Fruit fly (Drosophila melanogaster) whole organism, embryonic: ENCODE data around the gene CG6126.
A peak's percentile ranks its signal among the peaks of the same experiment; 100 is the strongest.

Experiments used
- CG16813 ChIP-seq: fragments of 200-800 bp; sonication (Bioruptor generic); IDR thresholded peaks from 3 replicates; pipeline ENCODE4 v1.3.6; 2022; ENCODE audit warnings: missing biosample characterization, missing genetic modification characterization; ENCODE audit not compliant: partially characterized antibody
- CG18262 ChIP-seq: fragments of 200-800 bp; optimal IDR thresholded peaks from 3 replicates; lab custom pipeline; 2019; ENCODE audit warnings: missing biosample characterization, mild to moderate bottlenecking, missing genetic modification characterization, moderate library complexity
- CG18599 ChIP-seq: fragments of 200-800 bp; sonication (Bioruptor generic); optimal IDR thresholded peaks from 3 replicates; lab custom pipeline; 2017; ENCODE audit warnings: missing biosample characterization, missing genetic modification characterization, mild to moderate bottlenecking, moderate library complexity, missing genetic modification reagents
- CG2678 ChIP-seq: fragments of 200-800 bp; sonication (Bioruptor generic); optimal IDR thresholded peaks from 3 replicates; lab custom pipeline; 2019; ENCODE audit warnings: missing biosample characterization, mild to moderate bottlenecking, missing genetic modification characterization, moderate library complexity
- CG34422 ChIP-seq: fragments of 200-800 bp; sonication (Bioruptor generic); IDR thresholded peaks from 3 replicates; pipeline ENCODE4 v1.3.6; 2022; ENCODE audit warnings: missing biosample characterization, missing genetic modification characterization
- CG43689 ChIP-seq: fragments of 200-800 bp; sonication (Bioruptor generic); IDR thresholded peaks from 2 replicates; pipeline ENCODE4 v1.3.6; 2022; ENCODE audit warnings: missing biosample characterization, missing genetic modification characterization
- CG4707 ChIP-seq: fragments of 200-800 bp; sonication (Bioruptor generic); optimal IDR thresholded peaks from 2 replicates; lab custom pipeline; 2018; ENCODE audit warnings: missing biosample characterization, mild to moderate bottlenecking, missing genetic modification characterization, moderate library complexity
- CG4820 ChIP-seq: fragments of 200-800 bp; sonication (Bioruptor generic); optimal IDR thresholded peaks from 3 replicates; lab custom pipeline; 2016; ENCODE audit warnings: missing biosample characterization, missing genetic modification characterization
- CG6272 ChIP-seq: fragments of 200-800 bp; sonication (Bioruptor generic); IDR thresholded peaks from 2 replicates; pipeline ENCODE4 v1.3.6; 2022; ENCODE audit warnings: missing biosample characterization, missing genetic modification characterization
- CG9727 ChIP-seq: fragments of 200-800 bp; sonication (Bioruptor generic); optimal IDR thresholded peaks from 3 replicates; lab custom pipeline; 2017; ENCODE audit warnings: missing biosample characterization, mild to moderate bottlenecking, missing genetic modification characterization
- ERR ChIP-seq: fragments of 200-800 bp; sonication (Bioruptor generic); optimal IDR thresholded peaks from 2 replicates; lab custom pipeline; 2016; ENCODE audit warnings: missing biosample characterization, missing genetic modification characterization
- HHEX ChIP-seq: fragments of 200-800 bp; sonication (Bioruptor generic); optimal IDR thresholded peaks from 3 replicates; lab custom pipeline; 2017; ENCODE audit warnings: missing biosample characterization, mild to moderate bottlenecking, missing genetic modification characterization, missing genetic modification reagents
- Nf-YC ChIP-seq: fragments of 200-800 bp; optimal IDR thresholded peaks from 3 replicates; lab custom pipeline; 2019; ENCODE audit warnings: missing biosample characterization, mild to moderate bottlenecking, missing genetic modification characterization, moderate library complexity
- Pdp1 ChIP-seq, 2 experiments: fragments of 200-800 bp; sonication (Bioruptor generic); optimal IDR thresholded peaks; 3 replicates each; lab custom pipeline; 2016; ENCODE audit warnings: missing biosample characterization in 2 of 2, missing genetic modification characterization in 2 of 2, mild to moderate bottlenecking in 1 of 2, moderate library complexity in 1 of 2
- bcd ChIP-seq: fragments of 200-800 bp; sonication (Bioruptor generic); optimal IDR thresholded peaks from 2 replicates; lab custom pipeline; 2017; ENCODE audit warnings: missing biosample characterization, mild to moderate bottlenecking, missing genetic modification characterization
- cwo ChIP-seq: fragments of 200-800 bp; sonication (Bioruptor generic); optimal IDR thresholded peaks from 3 replicates; lab custom pipeline; 2017; ENCODE audit warnings: missing biosample characterization, missing genetic modification characterization, mild to moderate bottlenecking, moderate library complexity, missing genetic modification reagents
- fd102C ChIP-seq: fragments of 200-800 bp; sonication (Bioruptor generic); optimal IDR thresholded peaks from 2 replicates; lab custom pipeline; 2018; ENCODE audit warnings: missing biosample characterization, mild to moderate bottlenecking, missing genetic modification characterization, moderate library complexity
- knrl ChIP-seq: fragments of 200-800 bp; sonication (Bioruptor generic); IDR thresholded peaks from 3 replicates; pipeline ENCODE4 v1.3.6; 2022; ENCODE audit warnings: missing biosample characterization, missing genetic modification characterization; ENCODE audit not compliant: partially characterized antibody
- maf-S ChIP-seq: fragments of 200-800 bp; sonication (Bioruptor generic); optimal IDR thresholded peaks from 2 replicates; lab custom pipeline; 2016; ENCODE audit warnings: missing biosample characterization, missing genetic modification characterization
- sisA ChIP-seq: fragments of 200-800 bp; sonication (Bioruptor generic); IDR thresholded peaks from 2 replicates; pipeline ENCODE4 v1.3.6; 2022; ENCODE audit warnings: missing biosample characterization, missing genetic modification characterization
- slp2 ChIP-seq: fragments of 200-800 bp; sonication (Bioruptor generic); optimal IDR thresholded peaks from 2 replicates; lab custom pipeline; 2016; ENCODE audit warnings: missing biosample characterization, missing genetic modification characterization
- unpg ChIP-seq: fragments of 200-800 bp; sonication (Bioruptor generic); optimal IDR thresholded peaks from 3 replicates; lab custom pipeline; 2018; ENCODE audit warnings: missing biosample characterization, mild to moderate bottlenecking, missing genetic modification characterization, moderate library complexity

Gene CG6126

DNA sequence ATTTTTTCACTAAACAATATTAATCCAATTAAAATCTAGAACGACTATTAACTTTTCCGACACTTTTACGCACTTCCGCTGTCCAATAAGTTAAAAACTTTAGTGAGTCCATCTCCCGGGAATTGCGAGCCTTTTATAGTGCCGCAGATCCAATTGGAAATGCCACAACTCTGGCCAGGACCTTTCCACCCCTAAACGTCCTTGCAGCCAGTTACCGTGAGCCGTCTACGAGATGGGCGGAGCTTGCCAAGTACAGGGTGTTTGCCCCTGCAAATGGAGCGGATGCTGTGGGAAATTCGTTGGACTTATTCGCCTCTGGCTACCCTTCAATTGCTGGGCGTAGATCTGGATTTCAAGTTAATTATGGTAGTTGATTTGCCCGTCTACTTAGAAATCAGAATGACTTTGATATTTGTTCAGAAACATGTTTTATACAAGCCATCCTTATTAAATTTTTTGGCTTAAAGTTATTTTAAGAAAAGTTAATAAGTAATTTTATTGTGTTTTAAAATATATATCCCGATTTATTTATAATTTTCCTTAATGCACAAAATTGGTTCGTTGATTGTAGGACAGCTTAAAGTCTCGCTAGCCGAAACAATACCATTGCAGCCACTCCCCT lies 51.5 kb downstream of the CG6126 start, which contains the start of gene Fer2 (continued):
- TF ChIP-seq CG6272 (GFP tag; lab: Robert Waterston, UW), result no peak
- no peak for TF ChIP-seq maf-S (GFP tag; lab: Kevin White, UChicago)
- no peak for TF ChIP-seq CG4707 (GFP tag; lab: Kevin White, UChicago)
- no peak for TF ChIP-seq CG34422 (GFP tag; lab: Robert Waterston, UW)
- no peak for TF ChIP-seq sisA (GFP tag; lab: Robert Waterston, UW)
- no peak for TF ChIP-seq unpg (GFP tag; lab: Kevin White, UChicago)
- no peak for TF ChIP-seq knrl
- TF ChIP-seq CG43689, result no peak
- peak; percentile 65 for TF ChIP-seq CG2678 (tag; lab: Kevin White, UChicago)
- peak; percentile 17 for TF ChIP-seq cwo
- peak; percentile 17 for TF ChIP-seq CG4820 (GFP tag; lab: Kevin White, UChicago)
- peak; percentile 29 for TF ChIP-seq bcd (GFP tag; lab: Kevin White, UChicago)
- TF ChIP-seq CG9727 (GFP tag; lab: Kevin White, UChicago), result peak; percentile 19
- TF ChIP-seq fd102C (GFP tag; lab: Kevin White, UChicago), result no peak
- peak; percentile 20 for TF ChIP-seq HHEX (GFP tag; lab: Kevin White, UChicago)
- peak; percentile 92 for TF ChIP-seq Nf-YC (tag; lab: Kevin White, UChicago)
- no peak for TF ChIP-seq slp2 (GFP tag; lab: Kevin White, UChicago)
- TF ChIP-seq CG18599, result peak; percentile 49
- TF ChIP-seq CG16813 (GFP tag; lab: Robert Waterston, UW), result no peak
- TF ChIP-seq CG18262 (tag; lab: Kevin White, UChicago), result peak; percentile 41

DNA sequence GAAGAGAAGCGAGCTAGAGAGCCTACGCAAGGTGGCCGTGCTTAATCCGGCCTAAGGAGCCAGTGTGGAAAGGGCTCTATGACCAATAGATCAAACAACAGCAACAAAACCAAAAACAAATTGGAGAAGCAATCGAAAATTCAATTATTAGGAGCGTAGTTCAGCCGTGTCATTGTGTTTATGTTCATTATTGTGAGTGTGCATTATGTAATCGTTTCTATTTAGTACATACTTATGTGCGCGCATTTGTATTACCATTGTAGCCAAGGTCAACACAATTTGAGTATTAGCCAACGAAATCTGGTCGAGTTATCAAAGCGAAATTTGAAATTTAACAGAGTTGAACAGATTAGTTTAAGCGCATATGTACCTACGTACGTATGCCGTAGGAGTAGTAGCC lies 54.2 kb downstream of the CG6126 start:
- no peak for TF ChIP-seq ERR (GFP tag; lab: Kevin White, UChicago)
- TF ChIP-seq Pdp1 (GFP tag; optimal IDR thresholded peaks at IDR 0.05; lab: Kevin White, UChicago), result peak in 1 of 2 experiments; percentile 90
